Fruit fly (Drosophila melanogaster): ENCODE data around the gene CG5412.

Gene CG5412

DNA sequence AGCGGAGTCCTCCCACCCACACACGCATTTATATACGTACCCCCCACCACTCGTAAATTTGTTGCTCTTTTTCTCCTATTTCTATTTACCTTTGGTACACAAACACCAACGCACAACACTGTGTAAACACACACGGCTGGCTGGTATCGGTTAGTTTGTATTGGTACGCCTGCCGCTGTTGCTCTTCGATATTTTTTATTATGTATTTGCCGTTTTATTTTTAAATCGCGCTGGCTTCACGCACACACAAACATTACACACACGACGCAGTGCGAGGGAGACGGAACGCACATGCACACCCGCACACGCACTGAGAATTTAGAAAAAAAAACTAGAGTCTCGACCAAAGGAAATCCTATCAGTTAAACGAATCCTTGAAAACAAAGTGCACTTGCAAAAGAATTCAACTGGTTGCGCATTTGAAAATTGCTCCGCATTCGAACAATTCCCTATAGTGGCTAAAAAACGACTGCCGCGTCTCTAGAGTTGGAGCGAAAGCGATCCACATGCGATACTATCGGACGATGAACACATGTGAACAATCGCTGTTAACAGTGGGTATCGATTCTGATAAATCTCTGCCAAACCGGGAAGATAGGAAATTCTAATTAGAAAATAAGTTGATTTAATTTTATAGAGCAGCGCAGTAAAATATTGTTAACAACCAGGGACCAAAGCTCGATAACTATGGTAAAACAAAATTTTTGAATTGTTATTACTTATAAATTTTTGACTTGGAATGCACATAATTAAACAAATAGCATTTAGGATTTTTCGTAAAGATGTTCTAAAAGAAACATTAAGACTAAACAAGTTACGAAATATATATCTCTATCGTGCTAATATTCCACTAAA is 26.0 kb upstream of the CG5412 start (continued):
- TF ChIP-seq CG4424 (GFP tag; optimal IDR thresholded peaks at IDR 0.05) (no peak), cwo (GFP tag; optimal IDR thresholded peaks at IDR 0.05) (peak; percentile 68), dimm (GFP tag; IDR thresholded peaks at IDR 0.05) (no peak), CG3995 (GFP tag; optimal IDR thresholded peaks at IDR 0.05) (no peak), CG4282 (GFP tag; optimal IDR thresholded peaks at IDR 0.05) (peak; percentile 6), pzg (GFP tag; optimal IDR thresholded peaks at IDR 0.05) (peak; percentile 69), CG12769 (tag; optimal IDR thresholded peaks at IDR 0.05) (peak; percentile 84), CG3281 (GFP tag; optimal IDR thresholded peaks at IDR 0.05) (peak; percentile 75), CG16815 (GFP tag; optimal IDR thresholded peaks at IDR 0.05) (no peak), pnt (GFP tag; optimal IDR thresholded peaks at IDR 0.05) (peak; percentile 30), CG10654 (GFP tag; optimal IDR thresholded peaks at IDR 0.05) (peak; percentile 30), Meics (GFP tag; optimal IDR thresholded peaks at IDR 0.05) (peak; percentile 21), tll (GFP tag; optimal IDR thresholded peaks at IDR 0.05) (peak in 1 of 2 experiments; percentile 88), CG30403 (GFP tag; optimal IDR thresholded peaks at IDR 0.05) (no peak), toy (GFP tag; IDR thresholded peaks at IDR 0.05) (no peak), Dref (GFP tag; IDR thresholded peaks at IDR 0.05) (peak; percentile 79), CG6654 (GFP tag; optimal IDR thresholded peaks at IDR 0.05) (peak; percentile 2), seq (GFP tag; IDR thresholded peaks at IDR 0.05) (peak; percentile 62; the same call in 1 of the 2 replicates), chif (GFP tag; optimal IDR thresholded peaks at IDR 0.05) (peak; percentile 39 to 58), Bdp1 (GFP tag; optimal IDR thresholded peaks at IDR 0.05) (peak; percentile 19), CG31388 (GFP tag; optimal IDR thresholded peaks at IDR 0.05) (no peak), az2 (GFP tag; optimal IDR thresholded peaks at IDR 0.05) (no peak), NC2α (GFP tag; optimal IDR thresholded peaks at IDR 0.05) (peak; percentile 59), CG2120 (GFP tag; optimal IDR thresholded peaks at IDR 0.05) (no peak), CG4854 (GFP tag; optimal IDR thresholded peaks at IDR 0.05) (peak; percentile 55), pum (GFP tag; optimal IDR thresholded peaks at IDR 0.05) (no peak), knrl (GFP tag; IDR thresholded peaks at IDR 0.05; ENCODE audit: partially characterized antibody) (peak; percentile 95), fd96Cb (tag; optimal IDR thresholded peaks at IDR 0.05) (no peak), ro (GFP tag; IDR thresholded peaks at IDR 0.05) (no peak), CG5245 (GFP tag; optimal IDR thresholded peaks at IDR 0.05) (no peak), vnd (GFP tag; IDR thresholded peaks at IDR 0.05; ENCODE audit: partially characterized antibody) (peak; percentile 93), gsb-n (tag; optimal IDR thresholded peaks at IDR 0.05) (peak; percentile 63), CG32772 (GFP tag; IDR thresholded peaks at IDR 0.05) (0 out of 2 replicates have a peak, but pooled peaks have one; percentile 30), Max (GFP tag; optimal IDR thresholded peaks at IDR 0.05) (no peak), CG16813 (GFP tag; IDR thresholded peaks at IDR 0.05; ENCODE audit: partially characterized antibody) (peak; percentile 95), ATbp (GFP tag; optimal IDR thresholded peaks at IDR 0.05) (peak; percentile 95), grau (tag; optimal IDR thresholded peaks at IDR 0.05) (peak; percentile 33), CG32532 (GFP tag; IDR thresholded peaks at IDR 0.05) (peak; percentile 28), HLH54F (GFP tag; optimal IDR thresholded peaks at IDR 0.05) (no peak), psq (GFP tag; optimal IDR thresholded peaks at IDR 0.05) (no peak), schlank (tag; optimal IDR thresholded peaks at IDR 0.05) (peak; percentile 91), prd (optimal IDR thresholded peaks at IDR 0.05) (no peak), prd (GFP tag; IDR thresholded peaks at IDR 0.05) (no peak; the same call in 1 of the 3 replicates), ERR (GFP tag; optimal IDR thresholded peaks at IDR 0.05) (peak; percentile 65), CG33557 (GFP tag; optimal IDR thresholded peaks at IDR 0.05) (peak; percentile 94), Gug (GFP tag; IDR thresholded peaks at IDR 0.05) (peak; percentile 23; the same call in 1 of the 4 replicates), CG4404 (GFP tag; IDR thresholded peaks at IDR 0.05) (no peak), CG12744 (GFP tag; optimal IDR thresholded peaks at IDR 0.05) (peak; percentile 65), CG9215 (GFP tag; IDR thresholded peaks at IDR 0.05) (no peak)

Data from whole organism, embryonic.